Fruit fly (Drosophila melanogaster) whole organism: ENCODE measurements around the gene Rh4.

Experiments used
- pan ChIP-seq: fragments of >200 bp; optimal IDR thresholded peaks from 2 replicates; lab custom pipeline; 2017
- psq ChIP-seq: fragments of >200 bp; optimal IDR thresholded peaks from 2 replicates; lab custom pipeline; 2017

- TF ChIP-seq pan (lab: Kevin White, UChicago) (no peak), psq (lab: Kevin White, UChicago) (no peak)
Observed at dm6 chr3L:16884037-16884436, 21.7 kb upstream of the Rh4 start.
